Fruit fly (Drosophila melanogaster): ENCODE results near the gene CG7264.

CG7264 gene

dm6 chr3L:11828730-11829129 lies at the start of gene CG7264:
Gene CG7264, plus strand, starts transcription at chr3L:11829030.
- TF ChIP-seq CG5204 (GFP tag; optimal IDR thresholded peaks at IDR 0.05) (no peak), kay (GFP tag; ENCODE audit: borderline replicate concordance) (no peak)

dm6 chr3L:11785291-11785690 lies 43.5 kb upstream of the CG7264 start:
- TF ChIP-seq CG5204 (GFP tag; optimal IDR thresholded peaks at IDR 0.05) (no peak), CG7045 (GFP tag; optimal IDR thresholded peaks at IDR 0.05) (peak; percentile 16), pad (GFP tag; optimal IDR thresholded peaks at IDR 0.05) (no peak), Hr96 (GFP tag; optimal IDR thresholded peaks at IDR 0.05) (no peak), Mnt (GFP tag; optimal IDR thresholded peaks at IDR 0.05) (no peak), CG33017 (tag; optimal IDR thresholded peaks at IDR 0.05) (peak; percentile 71), ovo (GFP tag; optimal IDR thresholded peaks at IDR 0.05) (no peak), CG7101 (tag; optimal IDR thresholded peaks at IDR 0.05) (peak; percentile 33), CG1620 (GFP tag; optimal IDR thresholded peaks at IDR 0.05) (no peak), kay (GFP tag; ENCODE audit: borderline replicate concordance) (no peak), CG12768 (GFP tag; optimal IDR thresholded peaks at IDR 0.05) (peak; percentile 32), CG14711 (tag; optimal IDR thresholded peaks at IDR 0.05) (peak; percentile 66), Crg-1 (GFP tag; optimal IDR thresholded peaks at IDR 0.05) (no peak), Clk (GFP tag; optimal IDR thresholded peaks at IDR 0.05) (no peak), bab1 (GFP tag; optimal IDR thresholded peaks at IDR 0.05) (no peak), toe (GFP tag; optimal IDR thresholded peaks at IDR 0.05) (peak; percentile 40), cnc (optimal IDR thresholded peaks at IDR 0.05) (no peak), cic (GFP tag; optimal IDR thresholded peaks at IDR 0.05) (no peak), tj (GFP tag; optimal IDR thresholded peaks at IDR 0.05) (no peak), CG11617 (GFP tag; optimal IDR thresholded peaks at IDR 0.05) (no peak)

dm6 chr3L:11788195-11788594 lies 40.6 kb upstream of the CG7264 start:
- no peak for TF ChIP-seq CG5204 (GFP tag; optimal IDR thresholded peaks at IDR 0.05)
- no peak for TF ChIP-seq Crg-1 (GFP tag; optimal IDR thresholded peaks at IDR 0.05)
- TF ChIP-seq CG12768 (GFP tag; optimal IDR thresholded peaks at IDR 0.05) = peak; percentile 42
- TF ChIP-seq cnc (optimal IDR thresholded peaks at IDR 0.05) = no peak
- TF ChIP-seq bab1 (GFP tag; optimal IDR thresholded peaks at IDR 0.05) = no peak
- no peak for TF ChIP-seq pad (GFP tag; optimal IDR thresholded peaks at IDR 0.05)
- no peak for TF ChIP-seq toe (GFP tag; optimal IDR thresholded peaks at IDR 0.05)
- TF ChIP-seq CG7045 (GFP tag; optimal IDR thresholded peaks at IDR 0.05) = peak; percentile 39
- TF ChIP-seq CG1620 (GFP tag; optimal IDR thresholded peaks at IDR 0.05) = no peak
- peak; percentile 7 for TF ChIP-seq Hr96 (GFP tag; optimal IDR thresholded peaks at IDR 0.05)
- no peak for TF ChIP-seq Clk (GFP tag; optimal IDR thresholded peaks at IDR 0.05)
- peak; percentile 23 for TF ChIP-seq CG7101 (tag; optimal IDR thresholded peaks at IDR 0.05)
- no peak for TF ChIP-seq tj (GFP tag; optimal IDR thresholded peaks at IDR 0.05)
- TF ChIP-seq kay (GFP tag; ENCODE audit: borderline replicate concordance) = no peak
- peak; percentile 50 for TF ChIP-seq ovo (GFP tag; optimal IDR thresholded peaks at IDR 0.05)
- no peak for TF ChIP-seq CG33017 (tag; optimal IDR thresholded peaks at IDR 0.05)
- TF ChIP-seq CG11617 (GFP tag; optimal IDR thresholded peaks at IDR 0.05) = peak; percentile 19
- no peak for TF ChIP-seq cic (GFP tag; optimal IDR thresholded peaks at IDR 0.05)
- no peak for TF ChIP-seq Mnt (GFP tag; optimal IDR thresholded peaks at IDR 0.05)
- no peak for TF ChIP-seq CG14711 (tag; optimal IDR thresholded peaks at IDR 0.05)

dm6 chr3L:11788936-11789352 lies 39.9 kb upstream of the CG7264 start:
- no peak for TF ChIP-seq Hr96 (GFP tag; optimal IDR thresholded peaks at IDR 0.05)
- TF ChIP-seq tj (GFP tag; optimal IDR thresholded peaks at IDR 0.05) = peak; percentile 11
- no peak for TF ChIP-seq CG1620 (GFP tag; optimal IDR thresholded peaks at IDR 0.05)
- peak; percentile 90 for TF ChIP-seq kay (GFP tag; ENCODE audit: borderline replicate concordance)
- TF ChIP-seq pad (GFP tag; optimal IDR thresholded peaks at IDR 0.05) = peak; percentile 57
- peak; percentile 99 for TF ChIP-seq cic (GFP tag; optimal IDR thresholded peaks at IDR 0.05)
- peak; percentile 17 for TF ChIP-seq Mnt (GFP tag; optimal IDR thresholded peaks at IDR 0.05)
- TF ChIP-seq CG7045 (GFP tag; optimal IDR thresholded peaks at IDR 0.05) = no peak
- TF ChIP-seq bab1 (GFP tag; optimal IDR thresholded peaks at IDR 0.05) = no peak
- no peak for TF ChIP-seq ovo (GFP tag; optimal IDR thresholded peaks at IDR 0.05)
- TF ChIP-seq toe (GFP tag; optimal IDR thresholded peaks at IDR 0.05) = no peak

- peak; percentile 15 for TF ChIP-seq CG7101 (tag; optimal IDR thresholded peaks at IDR 0.05)
- TF ChIP-seq CG14711 (tag; optimal IDR thresholded peaks at IDR 0.05) = no peak
- peak; percentile 36 for TF ChIP-seq bab1 (GFP tag; optimal IDR thresholded peaks at IDR 0.05)
- no peak for TF ChIP-seq Hr96 (GFP tag; optimal IDR thresholded peaks at IDR 0.05)
- TF ChIP-seq CG12768 (GFP tag; optimal IDR thresholded peaks at IDR 0.05) = no peak
- no peak for TF ChIP-seq CG7045 (GFP tag; optimal IDR thresholded peaks at IDR 0.05)
- no peak for TF ChIP-seq Mnt (GFP tag; optimal IDR thresholded peaks at IDR 0.05)
- TF ChIP-seq tj (GFP tag; optimal IDR thresholded peaks at IDR 0.05) = no peak
- no peak for TF ChIP-seq Crg-1 (GFP tag; optimal IDR thresholded peaks at IDR 0.05)
- peak; percentile 13 for TF ChIP-seq toe (GFP tag; optimal IDR thresholded peaks at IDR 0.05)
- TF ChIP-seq CG5204 (GFP tag; optimal IDR thresholded peaks at IDR 0.05) = no peak
- peak; percentile 93 for TF ChIP-seq kay (GFP tag; ENCODE audit: borderline replicate concordance)
- no peak for TF ChIP-seq ovo (GFP tag; optimal IDR thresholded peaks at IDR 0.05)
- TF ChIP-seq CG11617 (GFP tag; optimal IDR thresholded peaks at IDR 0.05) = no peak
- no peak for TF ChIP-seq cic (GFP tag; optimal IDR thresholded peaks at IDR 0.05)
- no peak for TF ChIP-seq Clk (GFP tag; optimal IDR thresholded peaks at IDR 0.05)
- no peak for TF ChIP-seq CG33017 (tag; optimal IDR thresholded peaks at IDR 0.05)
- TF ChIP-seq CG1620 (GFP tag; optimal IDR thresholded peaks at IDR 0.05) = peak; percentile 4
- no peak for TF ChIP-seq cnc (optimal IDR thresholded peaks at IDR 0.05)
- TF ChIP-seq pad (GFP tag; optimal IDR thresholded peaks at IDR 0.05) = no peak
These were observed 39.1 kb upstream of the CG7264 start, which contains the start of gene Pi3K68D for dm6 chr3L:11789773-11790172. Gene Pi3K68D, minus strand, starts transcription at chr3L:11790013.

dm6 chr3L:11793233-11793800 lies 35.5 kb upstream of the CG7264 start, which contains the start of the genes twy and CG10907:
Gene twy, minus strand, starts transcription at chr3L:11793283.
Gene CG10907, plus strand, starts transcription at chr3L:11793514.
- no peak for TF ChIP-seq CG11617 (GFP tag; optimal IDR thresholded peaks at IDR 0.05)
- no peak for TF ChIP-seq pad (GFP tag; optimal IDR thresholded peaks at IDR 0.05)
- TF ChIP-seq Mnt (GFP tag; optimal IDR thresholded peaks at IDR 0.05) = no peak
- TF ChIP-seq CG12768 (GFP tag; optimal IDR thresholded peaks at IDR 0.05) = no peak

Data from whole organism, adult.